Fruit fly (Drosophila melanogaster) whole organism, embryonic: ENCODE measurements around the gene RpS14a.

ENCODE experiments used
- Abd-B ChIP-seq: fragments of 200-800 bp; sonication (Bioruptor generic); optimal IDR thresholded peaks from 2 replicates; lab custom pipeline; 2018; ENCODE audit warnings: missing biosample characterization, mild to moderate bottlenecking, missing genetic modification characterization, moderate library complexity
- Aef1 ChIP-seq: fragments of 200-800 bp; sonication (Bioruptor generic); IDR thresholded peaks from 3 replicates; pipeline ENCODE4 v1.3.6; 2022; ENCODE audit warnings: missing biosample characterization, missing genetic modification characterization
- Bdp1 ChIP-seq: fragments of 200-800 bp; sonication (Bioruptor generic); optimal IDR thresholded peaks from 3 replicates; lab custom pipeline; 2016; ENCODE audit warnings: missing biosample characterization, missing genetic modification characterization
- CG12219 ChIP-seq: fragments of 200-800 bp; sonication (Bioruptor generic); optimal IDR thresholded peaks from 3 replicates; lab custom pipeline; 2018; ENCODE audit warnings: missing biosample characterization, mild to moderate bottlenecking, missing genetic modification characterization
- CG1233 ChIP-seq: fragments of 200-800 bp; sonication (Bioruptor generic); optimal IDR thresholded peaks from 4 replicates; lab custom pipeline; 2018; ENCODE audit warnings: missing biosample characterization, mild to moderate bottlenecking, missing genetic modification characterization
- CG13894 ChIP-seq: fragments of 200-800 bp; sonication (Bioruptor generic); optimal IDR thresholded peaks from 3 replicates; lab custom pipeline; 2018; ENCODE audit warnings: missing biosample characterization, mild to moderate bottlenecking, missing genetic modification characterization, moderate library complexity
- CG14050 ChIP-seq: fragments of 200-800 bp; sonication (Bioruptor generic); IDR thresholded peaks from 3 replicates; pipeline ENCODE4 v1.3.6; 2022; ENCODE audit warnings: missing biosample characterization, missing genetic modification characterization
- CG15601 ChIP-seq: fragments of 200-800 bp; sonication (Bioruptor generic); optimal IDR thresholded peaks from 3 replicates; lab custom pipeline; 2019; ENCODE audit warnings: missing biosample characterization, mild to moderate bottlenecking, missing genetic modification characterization, moderate library complexity
- CG2116 ChIP-seq: fragments of 200-800 bp; sonication (Bioruptor generic); optimal IDR thresholded peaks from 3 replicates; lab custom pipeline; 2018; ENCODE audit warnings: missing biosample characterization, mild to moderate bottlenecking, missing genetic modification characterization
- CG2120 ChIP-seq: fragments of 200-800 bp; sonication (Bioruptor generic); optimal IDR thresholded peaks from 3 replicates; lab custom pipeline; 2016; ENCODE audit warnings: missing biosample characterization, missing genetic modification characterization
- CG3281 ChIP-seq: fragments of 200-800 bp; sonication (Bioruptor generic); optimal IDR thresholded peaks from 3 replicates; lab custom pipeline; 2017; ENCODE audit warnings: missing biosample characterization, mild to moderate bottlenecking, missing genetic modification characterization
- CG4328 ChIP-seq: fragments of 200-800 bp; sonication (Bioruptor generic); optimal IDR thresholded peaks from 3 replicates; lab custom pipeline; 2017; ENCODE audit warnings: missing biosample characterization, missing genetic modification reagents, missing genetic modification characterization
- CG43689 ChIP-seq: fragments of 200-800 bp; sonication (Bioruptor generic); IDR thresholded peaks from 2 replicates; pipeline ENCODE4 v1.3.6; 2022; ENCODE audit warnings: missing biosample characterization, missing genetic modification characterization
- CG4404 ChIP-seq: fragments of 200-800 bp; sonication (Bioruptor generic); IDR thresholded peaks from 2 replicates; pipeline ENCODE4 v1.3.6; 2022; ENCODE audit warnings: missing biosample characterization, missing genetic modification characterization
- CG6791 ChIP-seq: fragments of 200-800 bp; sonication (Bioruptor generic); IDR thresholded peaks from 3 replicates; pipeline ENCODE4 v1.3.6; 2022; ENCODE audit warnings: missing biosample characterization, missing genetic modification characterization; ENCODE audit not compliant: partially characterized antibody
- CG7357 ChIP-seq: fragments of 200-800 bp; sonication (Bioruptor generic); IDR thresholded peaks from 3 replicates; pipeline ENCODE4 v1.3.6; 2022; ENCODE audit warnings: missing biosample characterization, missing genetic modification characterization
- CG7963 ChIP-seq: fragments of 200-800 bp; sonication (Bioruptor generic); IDR thresholded peaks from 3 replicates; pipeline ENCODE4 v1.3.6; 2022; ENCODE audit warnings: missing biosample characterization, missing genetic modification characterization; ENCODE audit not compliant: partially characterized antibody
- CG8089 ChIP-seq: fragments of 200-800 bp; sonication (Bioruptor generic); optimal IDR thresholded peaks from 3 replicates; lab custom pipeline; 2016; ENCODE audit warnings: missing biosample characterization, missing genetic modification characterization
- CG8281 ChIP-seq: fragments of 200-800 bp; sonication (Bioruptor generic); optimal IDR thresholded peaks from 2 replicates; lab custom pipeline; 2018; ENCODE audit warnings: missing biosample characterization, mild to moderate bottlenecking, missing genetic modification characterization, moderate library complexity
- CG8944 ChIP-seq: fragments of 200-800 bp; sonication (Bioruptor generic); optimal IDR thresholded peaks from 3 replicates; lab custom pipeline; 2016; ENCODE audit warnings: missing biosample characterization, missing genetic modification characterization
- CG9817 ChIP-seq: fragments of 200-800 bp; sonication (Bioruptor generic); optimal IDR thresholded peaks from 2 replicates; lab custom pipeline; 2018; ENCODE audit warnings: missing biosample characterization, mild to moderate bottlenecking, missing genetic modification characterization, moderate library complexity
- CoRest ChIP-seq: fragments of 200-800 bp; sonication (Bioruptor generic); optimal IDR thresholded peaks from 3 replicates; lab custom pipeline; 2018; ENCODE audit warnings: missing biosample characterization, mild to moderate bottlenecking, missing genetic modification characterization, moderate library complexity
- MBD-R2 ChIP-seq: fragments of 200-800 bp; sonication (Bioruptor generic); IDR thresholded peaks from 2 replicates; pipeline ENCODE4 v1.3.6; 2022; ENCODE audit warnings: missing biosample characterization, missing genetic modification characterization
- Max ChIP-seq: fragments of 200-800 bp; sonication (Bioruptor generic); optimal IDR thresholded peaks from 2 replicates; lab custom pipeline; 2016; ENCODE audit warnings: missing biosample characterization, mild to moderate bottlenecking, missing genetic modification characterization
- Oli ChIP-seq: fragments of 200-800 bp; sonication (Bioruptor generic); optimal IDR thresholded peaks from 2 replicates; lab custom pipeline; 2018; ENCODE audit warnings: missing biosample characterization, mild to moderate bottlenecking, missing genetic modification characterization, moderate library complexity
- PHDP ChIP-seq: fragments of 200-800 bp; sonication (Bioruptor generic); optimal IDR thresholded peaks from 3 replicates; lab custom pipeline; 2018; ENCODE audit warnings: missing biosample characterization, mild to moderate bottlenecking, missing genetic modification characterization, moderate library complexity
- Ravus ChIP-seq: fragments of 200-800 bp; sonication (Bioruptor generic); IDR thresholded peaks from 2 replicates; pipeline ENCODE4 v1.3.6; 2022; ENCODE audit warnings: missing biosample characterization, missing genetic modification characterization
- Rfx ChIP-seq: fragments of 200-800 bp; sonication (Bioruptor generic); IDR thresholded peaks from 2 replicates; pipeline ENCODE4 v1.3.6; 2022; ENCODE audit warnings: missing biosample characterization, missing genetic modification characterization
- Spps ChIP-seq: fragments of 200-800 bp; sonication (Bioruptor generic); optimal IDR thresholded peaks from 2 replicates; lab custom pipeline; 2018; ENCODE audit warnings: missing biosample characterization, mild to moderate bottlenecking, missing genetic modification characterization
- Tbp ChIP-seq: fragments of >200 bp; optimal IDR thresholded peaks from 2 replicates; lab custom pipeline; 2018; ENCODE audit warnings: missing biosample characterization, missing genetic modification characterization
- Vsx1 ChIP-seq: fragments of 200-800 bp; sonication (Bioruptor generic); optimal IDR thresholded peaks from 2 replicates; lab custom pipeline; 2017; ENCODE audit warnings: missing biosample characterization, mild to moderate bottlenecking, missing genetic modification characterization, missing genetic modification reagents
- ab ChIP-seq: fragments of 200-800 bp; sonication (Bioruptor generic); optimal IDR thresholded peaks from 2 replicates; lab custom pipeline; 2016; ENCODE audit warnings: missing biosample characterization, missing genetic modification characterization
- ase ChIP-seq: fragments of 200-800 bp; sonication (Bioruptor generic); IDR thresholded peaks from 3 replicates; pipeline ENCODE4 v1.3.6; 2022; ENCODE audit warnings: missing biosample characterization, missing genetic modification characterization
- bab2 ChIP-seq: fragments of 200-800 bp; sonication (Bioruptor generic); optimal IDR thresholded peaks from 2 replicates; lab custom pipeline; 2016; ENCODE audit warnings: missing biosample characterization, missing genetic modification characterization
- bcd ChIP-seq: fragments of 200-800 bp; sonication (Bioruptor generic); optimal IDR thresholded peaks from 2 replicates; lab custom pipeline; 2017; ENCODE audit warnings: missing biosample characterization, mild to moderate bottlenecking, missing genetic modification characterization
- cad ChIP-seq: fragments of >200 bp; optimal IDR thresholded peaks from 2 replicates; lab custom pipeline; 2017; ENCODE audit warnings: missing biosample characterization, missing genetic modification characterization
- dimm ChIP-seq: fragments of 200-800 bp; sonication (Bioruptor generic); IDR thresholded peaks from 2 replicates; pipeline ENCODE4 v1.3.6; 2022; ENCODE audit warnings: missing biosample characterization, missing genetic modification characterization
- inv ChIP-seq: fragments of 200-800 bp; sonication (Bioruptor generic); IDR thresholded peaks from 2 replicates; pipeline ENCODE4 v1.3.6; 2022; ENCODE audit warnings: missing biosample characterization, missing genetic modification characterization; ENCODE audit not compliant: partially characterized antibody
- lola ChIP-seq, 3 experiments: fragments of >200 bp in 2 of 3; fragments of 200-800 bp in 1 of 3; sonication (Bioruptor generic) in 1 of 3; optimal IDR thresholded peaks; 2 replicates each; lab custom pipeline; 2017 to 2019; ENCODE audit warnings: missing biosample characterization in 3 of 3, missing genetic modification characterization in 3 of 3, mild to moderate bottlenecking in 1 of 3, moderate library complexity in 1 of 3
- maf-S ChIP-seq: fragments of 200-800 bp; sonication (Bioruptor generic); optimal IDR thresholded peaks from 2 replicates; lab custom pipeline; 2016; ENCODE audit warnings: missing biosample characterization, missing genetic modification characterization
- mirr ChIP-seq: fragments of 200-800 bp; sonication (Bioruptor generic); optimal IDR thresholded peaks from 3 replicates; lab custom pipeline; 2018; ENCODE audit warnings: missing biosample characterization, mild to moderate bottlenecking, missing genetic modification characterization
- pb ChIP-seq: fragments of 200-800 bp; sonication (Bioruptor generic); optimal IDR thresholded peaks from 3 replicates; lab custom pipeline; 2016; ENCODE audit warnings: missing biosample characterization, missing genetic modification characterization
- repo ChIP-seq: fragments of 200-800 bp; sonication (Bioruptor generic); optimal IDR thresholded peaks from 2 replicates; lab custom pipeline; 2016; ENCODE audit warnings: missing biosample characterization, missing genetic modification characterization
- scrt ChIP-seq: fragments of 200-800 bp; sonication (Bioruptor generic); optimal IDR thresholded peaks from 2 replicates; lab custom pipeline; 2018; ENCODE audit warnings: missing biosample characterization, mild to moderate bottlenecking, missing genetic modification characterization, moderate library complexity
- sima ChIP-seq: fragments of 200-800 bp; sonication (Bioruptor generic); optimal IDR thresholded peaks from 2 replicates; lab custom pipeline; 2016; ENCODE audit warnings: missing biosample characterization, missing genetic modification characterization
- sisA ChIP-seq: fragments of 200-800 bp; sonication (Bioruptor generic); IDR thresholded peaks from 2 replicates; pipeline ENCODE4 v1.3.6; 2022; ENCODE audit warnings: missing biosample characterization, missing genetic modification characterization
- ttk ChIP-seq: fragments of 200-800 bp; sonication (Bioruptor generic); IDR thresholded peaks from 2 replicates; pipeline ENCODE4 v2.1.2; 2022; ENCODE audit warnings: missing biosample characterization, missing genetic modification characterization
- tx ChIP-seq: fragments of 200-800 bp; sonication (Bioruptor generic); optimal IDR thresholded peaks from 2 replicates; lab custom pipeline; 2016; ENCODE audit warnings: missing biosample characterization, missing genetic modification characterization
- zf30C ChIP-seq: fragments of 200-800 bp; sonication (Bioruptor generic); optimal IDR thresholded peaks from 3 replicates; lab custom pipeline; 2018; ENCODE audit warnings: missing biosample characterization, mild to moderate bottlenecking, missing genetic modification characterization

Gene RpS14a

DNA sequence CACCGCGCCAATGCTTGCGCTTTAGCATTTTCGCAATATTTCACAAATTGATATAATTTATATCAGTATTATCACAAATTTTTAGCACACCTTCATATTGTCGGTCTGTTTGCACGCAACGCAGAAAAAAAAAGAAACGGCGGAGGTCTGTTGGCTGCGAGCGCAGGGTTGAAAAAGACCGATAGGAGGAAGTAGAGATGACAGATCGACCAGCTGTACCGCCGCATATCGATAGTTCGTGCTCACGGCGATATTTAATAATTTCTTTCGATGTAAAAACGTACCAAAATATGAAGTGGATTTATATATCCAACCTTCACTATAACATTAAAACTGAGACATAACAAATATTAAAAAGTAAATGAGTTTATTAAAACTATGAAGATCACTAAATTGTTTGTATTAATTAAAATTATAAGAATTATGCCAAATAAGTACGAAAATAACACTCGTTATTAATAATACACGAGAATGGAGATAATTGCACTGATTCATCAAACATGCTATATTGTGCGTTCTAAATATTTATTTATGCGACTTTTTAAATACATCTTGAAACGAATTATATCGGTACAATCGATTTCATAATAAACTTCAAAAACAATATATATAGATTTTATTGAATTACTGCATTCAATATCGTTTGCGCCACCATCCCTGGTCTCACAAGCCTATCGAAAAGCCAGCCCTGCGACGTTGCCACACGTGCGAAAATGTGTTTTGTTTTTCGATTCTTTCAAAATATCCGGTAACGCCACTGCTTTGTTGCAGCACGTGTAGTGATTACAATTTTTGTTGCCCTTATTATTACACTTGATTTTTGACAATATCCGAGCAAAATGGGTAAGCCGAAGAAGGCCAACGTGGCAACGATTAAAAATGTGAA lies 32.1 kb upstream of the RpS14a start, which contains the start of the genes RpS6 and bys (continued):
- TF ChIP-seq CG12219 (GFP tag; lab: Kevin White, UChicago) = peak; percentile 20
- TF ChIP-seq CG43689 (GFP tag; lab: Robert Waterston, UW) = no peak
- TF ChIP-seq PHDP = peak; percentile 36
- peak; percentile 15 for TF ChIP-seq CG4328 (GFP tag; lab: Kevin White, UChicago)
- peak; percentile 6 for TF ChIP-seq CG8281
- peak; percentile 42 for TF ChIP-seq CG1233 (GFP tag; lab: Kevin White, UChicago)
- no peak for TF ChIP-seq Bdp1 (GFP tag; lab: Kevin White, UChicago)
- peak; percentile 61 for TF ChIP-seq scrt (GFP tag; lab: Kevin White, UChicago)
- peak; percentile 38 for TF ChIP-seq MBD-R2 (GFP tag; lab: Robert Waterston, UW)
- no peak for TF ChIP-seq CG7357
- no peak for TF ChIP-seq Tbp (GFP tag; lab: Kevin White, UChicago)
- TF ChIP-seq CG7963 (GFP tag; lab: Robert Waterston, UW) = peak; percentile 86
- TF ChIP-seq sima (GFP tag; lab: Kevin White, UChicago) = no peak
- TF ChIP-seq Ravus (GFP tag; lab: Robert Waterston, UW) = no peak
- no peak for TF ChIP-seq CG4404
- peak; percentile 67 for TF ChIP-seq CG3281
- no peak for TF ChIP-seq tx
- TF ChIP-seq Aef1 = 0 out of 3 replicates have a peak, but pooled peaks have one; percentile 15
- peak; percentile 18 for TF ChIP-seq maf-S
- TF ChIP-seq CoRest (tag; lab: Kevin White, UChicago) = peak; percentile 57
- peak; percentile 31 for TF ChIP-seq mirr (GFP tag; lab: Kevin White, UChicago)
- no peak for TF ChIP-seq cad (GFP tag; lab: Kevin White, UChicago)
- peak; percentile 61; the same call in 1 of the 3 replicates for TF ChIP-seq ase (GFP tag; lab: Robert Waterston, UW)
- TF ChIP-seq bab2 (GFP tag; lab: Kevin White, UChicago) = peak; percentile 36
- TF ChIP-seq dimm (GFP tag; lab: Robert Waterston, UW) = no peak
- TF ChIP-seq CG13894 (tag; lab: Kevin White, UChicago) = peak; percentile 26
- TF ChIP-seq Abd-B (GFP tag; lab: Kevin White, UChicago) = peak; percentile 13
- TF ChIP-seq pb = peak; percentile 19
- TF ChIP-seq sisA = 0 out of 2 replicates have a peak, but pooled peaks have one; percentile 20
- peak; percentile 5 for TF ChIP-seq CG8089
- peak; percentile 51; the same call in 1 of the 2 replicates for TF ChIP-seq ttk (GFP tag; lab: Robert Waterston, UW)
- TF ChIP-seq CG9817 (tag; lab: Kevin White, UChicago) = peak; percentile 40
- TF ChIP-seq CG15601 (tag; lab: Kevin White, UChicago) = peak; percentile 10
- TF ChIP-seq CG2116 (GFP tag; lab: Kevin White, UChicago) = peak; percentile 91
- TF ChIP-seq CG8944 (GFP tag; lab: Kevin White, UChicago) = peak; percentile 32
- TF ChIP-seq Spps (tag; lab: Kevin White, UChicago) = no peak
- no peak; the same call in 2 of the 3 replicates for TF ChIP-seq CG14050 (GFP tag; lab: Robert Waterston, UW)
- TF ChIP-seq CG2120 = peak; percentile 62
- no peak for TF ChIP-seq Vsx1 (GFP tag; lab: Kevin White, UChicago)
- TF ChIP-seq bcd (GFP tag; lab: Kevin White, UChicago) = peak; percentile 47
- TF ChIP-seq lola (GFP tag; optimal IDR thresholded peaks at IDR 0.05; lab: Kevin White, UChicago) = peak in 1 of 3 experiments; percentile 61
- peak; percentile 33 for TF ChIP-seq Oli (tag; lab: Kevin White, UChicago)
- peak; percentile 74 for TF ChIP-seq Max
- TF ChIP-seq ab (GFP tag; lab: Kevin White, UChicago) = no peak
- TF ChIP-seq zf30C = peak; percentile 10
- peak; percentile 77 for TF ChIP-seq inv
- TF ChIP-seq CG6791 (GFP tag; lab: Robert Waterston, UW) = peak; percentile 83
- peak; percentile 79 for TF ChIP-seq Rfx (GFP tag; lab: Robert Waterston, UW)
- no peak for TF ChIP-seq repo (GFP tag; lab: Kevin White, UChicago)
